Worm (Caenorhabditis elegans): ENCODE measurements around the gene cyp-35A1.
"Not testable (repeated sequence)": the region's sequence is repeated elsewhere in the genome, so short reads cannot be mapped to it uniquely, and the experiment has no call there.

The cyp-35A1 gene

ce11 chrV:7353602-7354001 is 8.0 kb downstream of the cyp-35A1 start:
- TF ChIP-seq Y67H2A.10 (GFP tag; conservative IDR thresholded peaks at IDR 0.05) (no peak), ztf-26 (tag; optimal IDR thresholded peaks at IDR 0.05) (no peak), F39B2.1 (GFP tag; IDR thresholded peaks at IDR 0.05) (no peak), lsy-27 (tag; optimal IDR thresholded peaks at IDR 0.05; ENCODE audit: borderline replicate concordance, insufficient read depth) (no peak), dox-1 (GFP tag; IDR thresholded peaks at IDR 0.05) (no peak)

- no peak for TF ChIP-seq nhr-80 (tag; optimal IDR thresholded peaks at IDR 0.05)
- no peak for TF ChIP-seq lin-40 (tag; optimal IDR thresholded peaks at IDR 0.05)
- no peak for TF ChIP-seq ceh-40 (GFP tag; IDR thresholded peaks at IDR 0.05)
- no peak for TF ChIP-seq nhr-27 (tag; optimal IDR thresholded peaks at IDR 0.05)
- no peak for TF ChIP-seq unc-62 (GFP tag; optimal IDR thresholded peaks at IDR 0.05)
- TF ChIP-seq T26A5.8 (tag; optimal IDR thresholded peaks at IDR 0.05), result no peak
Measured at ce11 chrV:7352186-7353053, 9.2 kb downstream of the cyp-35A1 start, which contains the start of the genes srh-231 and srh-275. srh-231 (minus strand) TSS chrV:7352236. srh-275 (plus strand) TSS chrV:7353003.

- no peak for TF ChIP-seq K12H6.12 (tag; optimal IDR thresholded peaks at IDR 0.05)
Measured at ce11 chrV:7349541-7349940, 12.0 kb downstream of the cyp-35A1 start, which contains the start of gene nhr-149. nhr-149 (minus strand) TSS chrV:7349641.

ce11 chrV:7345494-7345893 is 16.1 kb downstream of the cyp-35A1 start, which contains the start of gene nhr-147:
nhr-147 (plus strand) TSS chrV:7345794.
- TF ChIP-seq aptf-3 (GFP tag; IDR thresholded peaks at IDR 0.05); mes-4 (tag; optimal IDR thresholded peaks at IDR 0.05); nfya-2 (GFP tag; IDR thresholded peaks at IDR 0.05): not testable (repeated sequence)

ce11 chrV:7343522-7343921 is 18.1 kb downstream of the cyp-35A1 start, which contains the start of gene srh-244:
srh-244 (plus strand) TSS chrV:7343822.
- no peak for TF ChIP-seq die-1 (tag; optimal IDR thresholded peaks at IDR 0.05)
- TF ChIP-seq hmg-20 (GFP tag; IDR thresholded peaks at IDR 0.05), result no peak
- no peak for TF ChIP-seq rpc-1 (optimal IDR thresholded peaks at IDR 0.05)
- no peak for TF ChIP-seq rpc-1 (tag; optimal IDR thresholded peaks at IDR 0.05)
- no peak for TF ChIP-seq athp-1 (tag; optimal IDR thresholded peaks at IDR 0.05)
- no peak for TF ChIP-seq tbp1 (GFP tag; optimal IDR thresholded peaks at IDR 0.05)
- TF ChIP-seq sea-2 (GFP tag; IDR thresholded peaks at IDR 0.05), result no peak
- TF ChIP-seq ztf-18 (tag; optimal IDR thresholded peaks at IDR 0.05), result no peak
- TF ChIP-seq lsl-1 (GFP tag; optimal IDR thresholded peaks at IDR 0.05), result no peak
- TF ChIP-seq rcor-1 (GFP tag; IDR thresholded peaks at IDR 0.05), result no peak

ce11 chrV:7341942-7342341 is 19.6 kb downstream of the cyp-35A1 start, which contains the start of the genes nhr-263 and nhr-148:
nhr-263 (minus strand) TSS chrV:7342042.
nhr-148 (plus strand) TSS chrV:7342156.
- TF ChIP-seq snpc-4 (GFP tag; optimal IDR thresholded peaks at IDR 0.05) (no peak), snpc-4 (tag; optimal IDR thresholded peaks at IDR 0.05) (no peak), repo-1 (tag; optimal IDR thresholded peaks at IDR 0.05) (no peak)

- TF ChIP-seq lsl-1 (GFP tag; optimal IDR thresholded peaks at IDR 0.05) (no peak), Y56A3A.18 (GFP tag; IDR thresholded peaks at IDR 0.05) (no peak), nhr-90 (tag; optimal IDR thresholded peaks at IDR 0.05) (no peak), F10E7.11 (tag; optimal IDR thresholded peaks at IDR 0.05) (no peak), hlh-26 (GFP tag; conservative IDR thresholded peaks at IDR 0.05) (no peak), Y67H2A.10 (GFP tag; conservative IDR thresholded peaks at IDR 0.05) (no peak)
Measured at ce11 chrV:7339831-7340230, 21.7 kb downstream of the cyp-35A1 start, which contains the start of gene srh-187. srh-187 (minus strand) TSS chrV:7339931.
